Fruit fly (Drosophila melanogaster): ENCODE measurements around the gene CG9795.

dm6 chr3R:4284376-4284953 is 35.0 kb upstream of the CG9795 start:
- TF ChIP-seq Eip75B (GFP tag; optimal IDR thresholded peaks at IDR 0.05) (no peak), fd85E (GFP tag; optimal IDR thresholded peaks at IDR 0.05) (no peak), Gug (GFP tag; IDR thresholded peaks at IDR 0.05) (no peak), Hr39 (GFP tag; optimal IDR thresholded peaks at IDR 0.05) (no peak), CG6276 (GFP tag; optimal IDR thresholded peaks at IDR 0.05) (no peak), CG11762 (GFP tag; optimal IDR thresholded peaks at IDR 0.05; ENCODE audit: insufficient read depth) (no peak), CG11902 (GFP tag; optimal IDR thresholded peaks at IDR 0.05) (no peak), CG6854 (GFP tag; optimal IDR thresholded peaks at IDR 0.05) (no peak), fkh (GFP tag; optimal IDR thresholded peaks at IDR 0.05) (no peak), net (GFP tag; optimal IDR thresholded peaks at IDR 0.05) (no peak), CG34406 (GFP tag; optimal IDR thresholded peaks at IDR 0.05) (no peak)
